Worm (Caenorhabditis elegans): ENCODE measurements around the gene snb-7.

DNA sequence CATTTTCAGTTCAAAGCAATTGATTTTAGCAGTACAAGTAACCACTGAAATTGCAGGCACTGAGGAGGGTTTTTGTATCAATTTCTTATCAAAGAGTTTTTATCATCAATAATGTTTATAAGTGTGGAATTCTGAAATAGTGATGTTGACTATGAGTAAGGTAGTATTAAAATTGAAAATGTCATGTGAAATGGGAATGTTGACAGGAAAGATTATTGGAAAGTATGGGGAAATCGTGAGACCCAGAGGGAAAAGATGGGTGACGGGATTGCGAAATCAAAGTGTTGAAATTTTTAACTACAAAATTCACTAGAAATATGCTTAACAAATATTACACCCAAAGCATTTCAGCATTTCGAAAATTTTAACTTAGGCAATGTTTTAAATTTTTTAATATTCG is 33.5 kb upstream of the snb-7 start, which contains the start of gene F53B2.8:
- TF ChIP-seq him-1 (tag; optimal IDR thresholded peaks at IDR 0.05) (no peak), W03F9.2 (tag; optimal IDR thresholded peaks at IDR 0.05) (peak; percentile 47)

Measured in whole organism, L4/young adult.